Worm (Caenorhabditis elegans): ENCODE measurements around the gene srd-13.

Gene srd-13

ce11 chrIV:5660239-5660638 lies 24.8 kb upstream of the srd-13 start, which contains the start of gene skn-1:
TSS of gene skn-1 (minus strand) at chrIV:5660384.
- TF ChIP-seq dao-5 (tag; optimal IDR thresholded peaks at IDR 0.05) (no peak), him-1 (tag; optimal IDR thresholded peaks at IDR 0.05) (no peak), W03F9.2 (tag; optimal IDR thresholded peaks at IDR 0.05) (no peak)

DNA sequence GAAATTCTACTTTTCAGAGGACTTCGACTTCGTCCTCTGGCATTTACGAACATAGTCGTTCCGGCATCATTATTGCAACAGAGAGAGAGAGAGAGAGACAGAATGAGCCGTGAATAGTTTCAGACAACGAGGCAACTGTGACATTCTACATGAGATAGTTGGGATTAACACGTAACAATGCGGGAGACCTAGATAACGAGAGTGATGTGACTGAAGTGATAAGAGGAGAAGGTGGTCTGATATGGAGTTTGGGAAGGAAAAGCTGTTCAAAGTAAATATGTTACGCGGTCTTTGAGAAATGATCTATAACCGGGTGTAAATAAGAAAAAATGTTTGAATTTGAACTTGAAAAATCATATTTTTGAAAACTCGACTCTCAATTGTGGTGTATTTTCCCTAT lies 24.0 kb upstream of the srd-13 start:
- TF ChIP-seq him-1 (tag; optimal IDR thresholded peaks at IDR 0.05) (no peak), dao-5 (tag; optimal IDR thresholded peaks at IDR 0.05) (no peak), W03F9.2 (tag; optimal IDR thresholded peaks at IDR 0.05) (no peak)

DNA sequence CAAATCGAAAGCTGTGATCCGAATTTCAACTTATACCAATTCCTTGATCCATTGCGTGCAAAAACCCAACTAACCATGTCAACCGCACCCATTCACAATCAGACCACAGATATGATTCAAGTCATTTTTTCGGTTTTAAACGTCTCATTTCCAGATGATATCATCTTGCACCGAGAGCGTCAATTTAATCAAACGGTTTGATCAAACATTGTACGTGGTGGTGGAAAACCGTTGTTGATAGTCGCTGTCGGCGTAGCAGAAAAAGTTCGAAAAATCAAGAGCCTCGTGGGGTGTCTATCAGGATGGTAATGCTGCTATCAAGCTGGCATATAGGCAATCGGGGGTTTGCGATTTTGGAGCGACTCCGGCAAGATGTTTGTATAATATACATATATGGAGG lies 23.4 kb upstream of the srd-13 start:
- no peak for TF ChIP-seq W03F9.2 (tag; optimal IDR thresholded peaks at IDR 0.05)
- TF ChIP-seq dao-5 (tag; optimal IDR thresholded peaks at IDR 0.05) = no peak
- no peak for TF ChIP-seq him-1 (tag; optimal IDR thresholded peaks at IDR 0.05)

ce11 chrIV:5658225-5658624 lies 22.8 kb upstream of the srd-13 start:
- TF ChIP-seq W03F9.2 (tag; optimal IDR thresholded peaks at IDR 0.05) = no peak
- no peak for TF ChIP-seq him-1 (tag; optimal IDR thresholded peaks at IDR 0.05)
- TF ChIP-seq dao-5 (tag; optimal IDR thresholded peaks at IDR 0.05) = no peak

DNA sequence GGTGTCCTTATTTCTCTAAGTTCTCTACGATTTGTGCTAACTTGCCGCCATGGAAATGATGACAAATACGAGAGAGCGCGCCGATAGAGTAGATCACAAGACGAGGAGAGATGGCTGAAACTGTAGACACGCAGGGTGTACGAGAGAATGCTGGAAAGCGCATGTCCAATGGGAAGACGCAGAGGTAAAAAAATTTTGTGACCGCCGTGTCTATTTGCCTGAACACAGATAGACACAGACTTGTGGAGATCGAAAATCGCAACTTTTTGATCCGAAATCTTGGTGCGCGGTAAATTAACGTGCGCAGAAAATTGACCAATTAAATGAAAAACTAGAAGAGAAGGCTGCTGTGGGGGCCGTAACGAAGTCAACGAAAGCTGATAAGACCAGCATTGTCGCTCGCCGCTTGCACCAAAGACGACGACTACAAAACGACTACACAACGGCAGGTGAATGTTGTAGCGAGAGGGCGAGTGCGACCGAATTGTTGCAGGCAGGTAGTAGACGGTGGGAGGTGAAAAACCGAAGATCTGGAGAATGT lies 21.7 kb upstream of the srd-13 start:
- no peak for TF ChIP-seq him-1 (tag; optimal IDR thresholded peaks at IDR 0.05)
- TF ChIP-seq W03F9.2 (tag; optimal IDR thresholded peaks at IDR 0.05) = no peak
- no peak for TF ChIP-seq dao-5 (tag; optimal IDR thresholded peaks at IDR 0.05)

ce11 chrIV:5655966-5656389 lies 20.5 kb upstream of the srd-13 start:
- no peak for TF ChIP-seq dao-5 (tag; optimal IDR thresholded peaks at IDR 0.05)
- TF ChIP-seq him-1 (tag; optimal IDR thresholded peaks at IDR 0.05) = no peak
- no peak for TF ChIP-seq W03F9.2 (tag; optimal IDR thresholded peaks at IDR 0.05)

ce11 chrIV:5654693-5655092 lies 19.2 kb upstream of the srd-13 start:
- TF ChIP-seq W03F9.2 (tag; optimal IDR thresholded peaks at IDR 0.05) (no peak), dao-5 (tag; optimal IDR thresholded peaks at IDR 0.05) (no peak), him-1 (tag; optimal IDR thresholded peaks at IDR 0.05) (no peak)

- no peak for TF ChIP-seq dao-5 (tag; optimal IDR thresholded peaks at IDR 0.05)
- no peak for TF ChIP-seq W03F9.2 (tag; optimal IDR thresholded peaks at IDR 0.05)
- no peak for TF ChIP-seq him-1 (tag; optimal IDR thresholded peaks at IDR 0.05)
Observed at ce11 chrIV:5654203-5654602, 18.8 kb upstream of the srd-13 start.

ce11 chrIV:5653649-5654048 lies 18.2 kb upstream of the srd-13 start, which contains the start of gene clec-178:
TSS of gene clec-178 (plus strand) at chrIV:5653949.
- TF ChIP-seq dao-5 (tag; optimal IDR thresholded peaks at IDR 0.05) (no peak), him-1 (tag; optimal IDR thresholded peaks at IDR 0.05) (no peak), W03F9.2 (tag; optimal IDR thresholded peaks at IDR 0.05) (no peak)

ce11 chrIV:5652811-5653483 lies 17.5 kb upstream of the srd-13 start:
- TF ChIP-seq dao-5 (tag; optimal IDR thresholded peaks at IDR 0.05) = no peak
- TF ChIP-seq W03F9.2 (tag; optimal IDR thresholded peaks at IDR 0.05) = no peak
- no peak for TF ChIP-seq him-1 (tag; optimal IDR thresholded peaks at IDR 0.05)

DNA sequence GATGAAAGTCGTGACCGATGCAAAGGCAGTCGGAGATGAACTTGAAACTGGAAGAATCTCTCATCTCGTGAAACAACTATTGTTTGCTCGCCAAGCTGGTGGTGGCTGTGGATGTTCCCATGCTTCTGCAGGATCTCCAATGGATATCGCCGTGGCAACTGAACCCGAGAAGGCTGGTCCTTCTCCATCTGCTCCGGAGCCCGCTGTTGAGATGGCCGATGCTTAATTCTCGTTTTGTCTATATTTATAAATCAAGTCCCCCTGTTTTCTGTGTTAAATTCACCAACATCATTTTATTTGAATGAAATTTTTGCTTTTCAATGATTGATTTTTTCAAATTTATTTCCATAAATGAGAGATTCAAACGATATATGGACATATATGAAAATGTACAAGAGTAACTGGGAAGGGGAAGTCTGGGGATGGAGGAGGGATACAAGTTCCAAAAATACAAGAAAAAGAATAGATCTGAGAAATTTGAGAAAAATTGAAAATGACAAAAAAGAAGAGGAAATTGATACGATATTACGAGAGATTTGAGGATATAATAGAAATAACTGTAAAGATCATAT lies 15.4 kb upstream of the srd-13 start:
- TF ChIP-seq W03F9.2 (tag; optimal IDR thresholded peaks at IDR 0.05) = no peak
- TF ChIP-seq him-1 (tag; optimal IDR thresholded peaks at IDR 0.05) = no peak
- TF ChIP-seq dao-5 (tag; optimal IDR thresholded peaks at IDR 0.05) = no peak

- no peak for TF ChIP-seq dao-5 (tag; optimal IDR thresholded peaks at IDR 0.05)
- no peak for TF ChIP-seq W03F9.2 (tag; optimal IDR thresholded peaks at IDR 0.05)
- no peak for TF ChIP-seq him-1 (tag; optimal IDR thresholded peaks at IDR 0.05)
Observed at ce11 chrIV:5649073-5649583, 13.7 kb upstream of the srd-13 start, which contains the start of gene csn-5. TSS of gene csn-5 (plus strand) at chrIV:5649533.

- no peak for TF ChIP-seq W03F9.2 (tag; optimal IDR thresholded peaks at IDR 0.05)
Observed at ce11 chrIV:5645514-5646052, 10.1 kb upstream of the srd-13 start, which contains the start of the genes srd-8 and B0547.2. TSS of gene srd-8 (minus strand) at chrIV:5645614. TSS of gene B0547.2 (plus strand) at chrIV:5646002.

DNA sequence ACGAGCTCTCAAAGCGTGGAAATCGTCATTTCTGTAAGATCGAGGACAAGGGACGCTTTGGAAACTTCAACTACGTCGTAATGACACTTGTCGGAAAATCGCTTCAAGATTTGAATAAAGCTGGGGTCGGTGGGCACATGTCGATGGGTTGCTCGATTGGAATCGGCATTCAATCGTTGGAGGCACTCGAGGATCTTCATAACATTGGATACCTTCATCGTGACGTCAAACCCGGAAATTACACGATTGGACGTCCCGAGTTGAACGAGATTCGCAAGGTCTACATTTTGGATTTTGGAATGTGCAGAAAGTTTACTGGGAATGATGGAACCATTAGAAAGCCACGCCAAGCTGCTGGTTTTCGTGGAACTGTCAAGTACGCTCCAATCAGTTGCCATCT lies 2.9 kb downstream of the srd-13 start:
- TF ChIP-seq W03F9.2 (tag; optimal IDR thresholded peaks at IDR 0.05) = no peak
- no peak for TF ChIP-seq him-1 (tag; optimal IDR thresholded peaks at IDR 0.05)
- no peak for TF ChIP-seq dao-5 (tag; optimal IDR thresholded peaks at IDR 0.05)
